Worm (Caenorhabditis elegans): Measurements from ENCODE around the gene srx-85.

srx-85 gene

DNA sequence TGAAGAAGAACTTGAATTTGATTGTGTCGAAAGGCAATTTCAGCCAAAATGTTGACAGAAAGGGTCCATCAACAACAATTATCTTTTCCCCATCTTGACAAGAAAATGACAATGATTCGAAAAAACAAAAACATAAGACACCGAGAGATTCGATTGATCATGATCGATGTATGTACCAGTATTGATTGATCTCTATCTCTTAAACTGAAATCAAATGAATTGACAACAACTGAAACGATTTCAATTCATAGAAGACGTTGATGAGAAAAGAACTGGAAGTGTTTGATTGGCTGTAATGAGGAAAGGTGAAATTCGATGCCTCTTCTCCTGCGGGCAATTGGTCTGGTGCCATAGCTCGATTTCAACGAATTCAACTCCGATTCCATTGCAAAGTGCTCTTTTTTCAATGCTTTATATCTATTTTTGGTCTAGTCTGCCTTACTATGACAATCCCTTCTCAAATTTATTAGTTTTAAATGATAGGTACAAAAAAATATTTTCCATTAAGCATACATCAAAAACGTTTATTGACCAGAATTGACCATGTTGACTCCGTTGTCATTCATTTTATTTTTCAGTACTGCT is 19.0 kb upstream of the srx-85 start:
- TF ChIP-seq pes-1 (GFP tag; IDR thresholded peaks at IDR 0.05) = no peak
- no peak for TF ChIP-seq sea-1 (GFP tag; conservative IDR thresholded peaks at IDR 0.05)
- no peak for TF ChIP-seq tbx-11 (GFP tag; IDR thresholded peaks at IDR 0.05)
- TF ChIP-seq ceh-36 (tag; optimal IDR thresholded peaks at IDR 0.05) = no peak
- no peak for TF ChIP-seq flt-1 (GFP tag; IDR thresholded peaks at IDR 0.05)
- TF ChIP-seq tbx-37 (GFP tag; conservative IDR thresholded peaks at IDR 0.05) = no peak
- no peak for TF ChIP-seq hnd-1 (tag; optimal IDR thresholded peaks at IDR 0.05)
- no peak for TF ChIP-seq ama-1 (optimal IDR thresholded peaks at IDR 0.05)
- no peak for TF ChIP-seq ets-7 (tag; optimal IDR thresholded peaks at IDR 0.05)
- no peak for TF ChIP-seq hmg-4 (GFP tag; optimal IDR thresholded peaks at IDR 0.05)
- no peak for TF ChIP-seq tra-4 (tag; optimal IDR thresholded peaks at IDR 0.05)
- no peak for TF ChIP-seq hmbx-1 (tag; optimal IDR thresholded peaks at IDR 0.05)

DNA sequence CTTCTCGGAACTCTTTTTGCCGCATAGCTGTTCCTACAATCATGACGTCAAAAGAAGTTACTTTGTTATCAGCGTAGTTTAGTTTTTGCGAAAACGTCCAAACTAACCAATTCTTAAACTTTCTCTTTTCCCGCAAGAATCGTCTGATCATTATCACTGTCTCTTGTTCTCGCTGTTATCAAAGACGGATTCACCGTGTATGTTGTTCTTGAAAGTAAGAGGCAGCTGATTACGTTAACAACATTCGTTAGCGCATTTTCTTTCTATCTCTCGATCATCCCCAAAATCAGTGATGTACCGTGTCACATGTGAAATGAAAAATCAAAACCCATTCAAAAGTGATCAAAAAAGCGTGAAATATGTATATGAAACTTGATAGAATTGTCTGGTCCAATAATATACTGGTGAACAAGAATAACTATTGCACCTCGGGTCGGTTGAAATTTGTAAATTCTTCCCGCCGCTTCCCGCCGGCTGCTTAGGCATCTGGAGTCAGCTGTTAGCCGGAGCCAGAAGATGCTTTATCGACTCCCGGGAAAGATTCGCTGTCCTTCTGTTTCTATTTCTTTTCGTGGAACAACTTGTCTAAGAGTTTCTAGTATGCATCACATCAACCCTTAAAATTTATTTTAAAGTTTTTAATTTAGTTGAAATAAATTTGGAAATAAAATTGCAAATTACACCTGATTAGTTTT is 17.8 kb upstream of the srx-85 start:
- TF ChIP-seq hnd-1 (tag; optimal IDR thresholded peaks at IDR 0.05) (no peak), scrt-1 (GFP tag; IDR thresholded peaks at IDR 0.05) (no peak), B0310.2 (tag; optimal IDR thresholded peaks at IDR 0.05) (no peak), aly-1 (tag; optimal IDR thresholded peaks at IDR 0.05) (no peak), tbx-37 (GFP tag; conservative IDR thresholded peaks at IDR 0.05) (no peak), sea-1 (GFP tag; conservative IDR thresholded peaks at IDR 0.05) (no peak), flt-1 (GFP tag; IDR thresholded peaks at IDR 0.05) (no peak), tra-4 (tag; optimal IDR thresholded peaks at IDR 0.05) (no peak), ets-7 (tag; optimal IDR thresholded peaks at IDR 0.05) (no peak), F13C5.2 (tag; optimal IDR thresholded peaks at IDR 0.05) (no peak), hmg-4 (GFP tag; optimal IDR thresholded peaks at IDR 0.05) (no peak), tbx-11 (GFP tag; IDR thresholded peaks at IDR 0.05) (no peak)

DNA sequence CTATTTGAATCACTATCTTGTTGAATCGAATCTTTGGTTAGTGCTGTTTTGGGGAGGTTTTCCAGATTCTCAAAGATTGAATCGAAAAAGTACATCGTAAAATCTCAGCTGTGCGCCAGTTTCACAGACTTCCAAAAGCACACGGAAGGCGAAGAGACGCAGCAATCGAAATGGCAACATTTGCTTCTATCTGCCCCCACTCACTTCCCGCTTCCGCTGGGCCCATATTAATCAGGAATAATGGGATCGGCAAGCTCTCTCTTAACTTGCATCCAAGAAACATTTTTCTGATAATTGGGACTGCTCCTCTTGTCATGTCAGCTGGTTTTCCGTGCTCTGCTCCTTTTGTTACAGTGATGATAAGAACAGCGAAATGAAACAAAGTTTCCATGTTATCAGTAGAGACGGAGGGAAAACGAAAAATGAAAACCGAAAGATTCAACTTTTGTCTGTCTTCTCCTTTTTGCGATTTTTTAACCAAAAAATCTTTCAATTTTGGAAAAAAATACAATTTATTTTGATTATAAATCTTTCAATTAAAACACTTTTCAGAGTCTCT is 16.9 kb upstream of the srx-85 start:
- TF ChIP-seq tra-4 (tag; optimal IDR thresholded peaks at IDR 0.05) (no peak), ceh-36 (tag; optimal IDR thresholded peaks at IDR 0.05) (no peak), tbx-11 (GFP tag; IDR thresholded peaks at IDR 0.05) (no peak), B0310.2 (tag; optimal IDR thresholded peaks at IDR 0.05) (no peak), sea-1 (GFP tag; conservative IDR thresholded peaks at IDR 0.05) (no peak), hmbx-1 (tag; optimal IDR thresholded peaks at IDR 0.05) (no peak)

DNA sequence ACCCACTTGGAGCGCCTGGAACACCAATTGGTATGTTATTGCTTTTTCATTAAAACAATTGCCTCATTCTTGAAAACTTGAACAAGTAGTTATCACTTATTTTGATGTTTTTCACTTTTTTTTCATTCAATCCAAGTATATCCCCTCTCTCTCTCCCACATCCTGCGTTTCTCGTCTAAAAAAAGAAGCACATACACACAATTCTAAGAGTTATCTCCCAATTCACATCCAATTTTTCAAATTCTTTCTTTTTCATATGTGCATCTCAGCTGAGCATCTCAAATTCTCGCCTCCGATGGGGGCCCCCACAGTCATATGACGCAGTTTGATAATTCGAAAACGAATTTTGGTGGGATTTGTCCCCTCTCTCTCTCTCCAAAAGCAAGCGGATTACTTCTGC is 15.8 kb upstream of the srx-85 start:
- TF ChIP-seq hnd-1 (tag; optimal IDR thresholded peaks at IDR 0.05) (no peak), tbx-11 (GFP tag; IDR thresholded peaks at IDR 0.05) (no peak), tra-4 (tag; optimal IDR thresholded peaks at IDR 0.05) (no peak), ets-7 (tag; optimal IDR thresholded peaks at IDR 0.05) (no peak), hmg-4 (GFP tag; optimal IDR thresholded peaks at IDR 0.05) (no peak), flt-1 (GFP tag; IDR thresholded peaks at IDR 0.05) (no peak), pes-1 (GFP tag; IDR thresholded peaks at IDR 0.05) (no peak), aly-1 (tag; optimal IDR thresholded peaks at IDR 0.05) (no peak), tbx-37 (GFP tag; conservative IDR thresholded peaks at IDR 0.05) (no peak), sea-1 (GFP tag; conservative IDR thresholded peaks at IDR 0.05) (no peak), ceh-13 (GFP tag; optimal IDR thresholded peaks at IDR 0.05) (no peak), scrt-1 (GFP tag; IDR thresholded peaks at IDR 0.05) (no peak), ceh-36 (tag; optimal IDR thresholded peaks at IDR 0.05) (no peak)

DNA sequence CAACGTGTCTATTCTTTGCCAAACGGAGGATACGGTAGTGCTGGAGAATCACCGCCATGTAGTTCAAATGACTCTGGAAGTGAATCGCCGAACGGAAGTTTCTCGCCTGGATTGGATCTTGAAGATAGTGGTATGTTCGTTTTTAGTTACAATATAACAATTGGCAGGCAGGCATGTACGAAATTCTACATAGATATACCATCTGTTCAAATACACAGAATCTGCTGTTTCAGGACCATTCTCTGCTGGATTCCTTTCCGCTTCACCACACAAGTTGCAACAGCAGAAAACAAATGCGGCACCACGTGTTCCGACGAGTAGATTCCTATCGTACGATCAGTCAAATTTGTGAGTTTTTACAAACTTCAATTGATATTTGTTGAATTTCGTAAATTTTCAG is 13.0 kb upstream of the srx-85 start:
- no peak for TF ChIP-seq hmg-4 (GFP tag; optimal IDR thresholded peaks at IDR 0.05)
- TF ChIP-seq tra-4 (tag; optimal IDR thresholded peaks at IDR 0.05) = no peak
- no peak for TF ChIP-seq scrt-1 (GFP tag; IDR thresholded peaks at IDR 0.05)
- TF ChIP-seq flt-1 (GFP tag; IDR thresholded peaks at IDR 0.05) = no peak
- no peak for TF ChIP-seq ama-1 (optimal IDR thresholded peaks at IDR 0.05)
- TF ChIP-seq aly-1 (tag; optimal IDR thresholded peaks at IDR 0.05) = no peak
- no peak for TF ChIP-seq hmbx-1 (tag; optimal IDR thresholded peaks at IDR 0.05)
- no peak for TF ChIP-seq F13C5.2 (tag; optimal IDR thresholded peaks at IDR 0.05)
- TF ChIP-seq tbx-37 (GFP tag; conservative IDR thresholded peaks at IDR 0.05) = no peak
- TF ChIP-seq ceh-36 (tag; optimal IDR thresholded peaks at IDR 0.05) = no peak
- no peak for TF ChIP-seq pes-1 (GFP tag; IDR thresholded peaks at IDR 0.05)

DNA sequence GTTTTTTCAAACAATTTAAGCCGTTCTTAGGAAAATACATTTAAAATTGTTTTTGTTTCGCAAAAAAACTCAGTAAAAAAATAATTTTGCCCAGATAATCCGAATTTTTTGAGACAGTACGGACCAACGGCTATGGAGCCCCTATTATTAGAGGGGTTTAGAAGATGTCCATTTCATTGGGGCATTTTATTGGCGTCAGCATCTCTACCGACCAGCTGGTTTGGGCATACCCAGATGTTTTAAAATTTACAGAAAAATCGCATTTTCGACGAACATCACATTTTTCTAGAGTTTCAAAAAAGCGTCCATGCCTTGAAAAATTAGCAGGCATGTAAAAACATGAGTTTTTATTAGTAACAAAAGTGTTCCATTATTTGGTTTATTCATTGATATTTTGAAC is 11.2 kb upstream of the srx-85 start:
- no peak for TF ChIP-seq hnd-1 (tag; optimal IDR thresholded peaks at IDR 0.05)
- TF ChIP-seq B0310.2 (tag; optimal IDR thresholded peaks at IDR 0.05) = no peak
- no peak for TF ChIP-seq flt-1 (GFP tag; IDR thresholded peaks at IDR 0.05)
- TF ChIP-seq sea-1 (GFP tag; conservative IDR thresholded peaks at IDR 0.05) = no peak
- TF ChIP-seq aly-1 (tag; optimal IDR thresholded peaks at IDR 0.05) = no peak
- TF ChIP-seq tbx-11 (GFP tag; IDR thresholded peaks at IDR 0.05) = no peak
- TF ChIP-seq ama-1 (optimal IDR thresholded peaks at IDR 0.05) = no peak
- no peak for TF ChIP-seq hmbx-1 (tag; optimal IDR thresholded peaks at IDR 0.05)
- no peak for TF ChIP-seq pes-1 (GFP tag; IDR thresholded peaks at IDR 0.05)
- no peak for TF ChIP-seq scrt-1 (GFP tag; IDR thresholded peaks at IDR 0.05)
- no peak for TF ChIP-seq hmg-4 (GFP tag; optimal IDR thresholded peaks at IDR 0.05)
- TF ChIP-seq tbx-37 (GFP tag; conservative IDR thresholded peaks at IDR 0.05) = no peak
- no peak for TF ChIP-seq ceh-36 (tag; optimal IDR thresholded peaks at IDR 0.05)
- TF ChIP-seq ets-7 (tag; optimal IDR thresholded peaks at IDR 0.05) = no peak
- TF ChIP-seq ceh-13 (GFP tag; optimal IDR thresholded peaks at IDR 0.05) = no peak
- TF ChIP-seq tra-4 (tag; optimal IDR thresholded peaks at IDR 0.05) = no peak
- no peak for TF ChIP-seq F13C5.2 (tag; optimal IDR thresholded peaks at IDR 0.05)

DNA sequence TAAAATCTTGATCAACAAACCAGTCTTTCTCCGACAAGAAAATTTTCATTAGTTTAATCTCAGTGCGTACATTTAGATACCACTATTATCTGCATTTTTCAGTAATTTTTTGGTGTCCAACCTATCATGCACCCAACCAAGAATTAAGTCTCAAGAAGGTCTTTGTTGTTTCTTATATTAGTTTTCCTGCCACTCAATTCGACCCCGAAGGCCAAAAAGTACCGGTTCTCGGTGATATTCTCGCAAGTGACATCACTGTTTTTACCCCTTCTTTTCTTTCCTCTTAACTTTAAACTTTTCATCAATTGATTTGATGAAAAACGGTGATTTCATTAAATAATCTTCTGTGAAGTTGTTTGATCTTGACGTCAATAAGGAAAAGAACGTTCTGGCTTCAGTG is 8.9 kb upstream of the srx-85 start, which contains the start of gene F38B7.2:
TSS of gene F38B7.2 (plus strand) at position 400 of the 400 bp plus-strand sequence.
- no peak for TF ChIP-seq pes-1 (GFP tag; IDR thresholded peaks at IDR 0.05)
- no peak for TF ChIP-seq hnd-1 (tag; optimal IDR thresholded peaks at IDR 0.05)
- TF ChIP-seq aly-1 (tag; optimal IDR thresholded peaks at IDR 0.05) = no peak
- no peak for TF ChIP-seq B0310.2 (tag; optimal IDR thresholded peaks at IDR 0.05)
- no peak for TF ChIP-seq ets-7 (tag; optimal IDR thresholded peaks at IDR 0.05)

All from whole organism, early embryonic.